Worm (Caenorhabditis elegans): ENCODE data around the gene spp-18.

DNA sequence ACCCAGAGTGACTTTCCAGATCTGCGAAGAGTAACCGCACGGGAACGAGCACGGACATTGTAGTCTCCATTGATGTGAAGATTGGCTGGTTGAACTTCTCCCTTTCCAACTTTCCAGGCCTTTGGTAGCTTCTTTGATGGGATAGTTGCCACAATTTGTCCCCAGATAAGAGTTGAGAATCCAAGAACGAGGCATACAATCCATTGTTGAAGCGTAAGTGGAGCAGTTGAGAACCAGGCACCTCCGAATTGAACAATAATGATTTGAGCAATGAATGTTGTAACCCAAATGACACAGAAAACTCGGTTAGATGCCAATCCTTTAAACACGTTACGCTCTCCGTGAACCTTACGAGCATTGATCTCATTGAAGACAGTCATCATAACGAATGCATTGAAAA is 33.5 kb downstream of the spp-18 start:
- TF ChIP-seq him-1 (tag; optimal IDR thresholded peaks at IDR 0.05) (no peak), dao-5 (tag; optimal IDR thresholded peaks at IDR 0.05) (no peak)

Data from whole organism, L4/young adult.